Worm (Caenorhabditis elegans): ENCODE results near the gene pid-1.

Gene pid-1

ce11 chrII:7718491-7718890 lies 28.1 kb upstream of the pid-1 start, which contains the start of gene cpna-5:
TSS of gene cpna-5 (minus strand) at chrII:7718591.
- no peak for TF ChIP-seq Y53F4B.3 (GFP tag; IDR thresholded peaks at IDR 0.05)
- no peak for TF ChIP-seq ceh-58 (GFP tag; IDR thresholded peaks at IDR 0.05)
- TF ChIP-seq die-1 (tag; optimal IDR thresholded peaks at IDR 0.05) = no peak
- no peak for TF ChIP-seq bed-1 (GFP tag; IDR thresholded peaks at IDR 0.05)
- TF ChIP-seq lin-35 (GFP tag; optimal IDR thresholded peaks at IDR 0.05) = no peak
- TF ChIP-seq ccch-3 (GFP tag; optimal IDR thresholded peaks at IDR 0.05) = no peak

DNA sequence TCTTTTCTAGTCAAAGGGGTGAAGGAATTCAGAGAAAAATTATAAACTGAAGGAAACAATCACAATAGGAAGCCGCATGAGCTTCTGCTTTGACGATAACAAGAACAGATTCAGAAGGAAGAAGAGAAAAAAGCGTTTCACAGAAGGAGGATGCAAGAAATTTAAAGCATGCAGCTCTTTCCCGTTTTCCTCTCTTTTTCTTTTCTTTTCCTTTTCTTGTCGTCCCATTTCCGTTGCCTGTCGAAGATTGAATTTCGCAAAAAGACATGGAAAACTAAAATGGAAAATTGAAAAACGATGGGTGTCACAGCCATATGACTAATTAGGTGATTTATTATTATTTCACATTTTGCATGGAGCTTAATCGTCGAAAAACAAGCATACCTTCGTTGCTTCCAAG lies 25.8 kb upstream of the pid-1 start:
- TF ChIP-seq fkh-3 (tag; optimal IDR thresholded peaks at IDR 0.05) (no peak), F33H1.4 (GFP tag; IDR thresholded peaks at IDR 0.05) (no peak), attf-6 (GFP tag; IDR thresholded peaks at IDR 0.05) (no peak), atf-7 (tag; optimal IDR thresholded peaks at IDR 0.05) (no peak), lin-35 (GFP tag; optimal IDR thresholded peaks at IDR 0.05) (no peak), ekl-4 (GFP tag; IDR thresholded peaks at IDR 0.05) (no peak)

DNA sequence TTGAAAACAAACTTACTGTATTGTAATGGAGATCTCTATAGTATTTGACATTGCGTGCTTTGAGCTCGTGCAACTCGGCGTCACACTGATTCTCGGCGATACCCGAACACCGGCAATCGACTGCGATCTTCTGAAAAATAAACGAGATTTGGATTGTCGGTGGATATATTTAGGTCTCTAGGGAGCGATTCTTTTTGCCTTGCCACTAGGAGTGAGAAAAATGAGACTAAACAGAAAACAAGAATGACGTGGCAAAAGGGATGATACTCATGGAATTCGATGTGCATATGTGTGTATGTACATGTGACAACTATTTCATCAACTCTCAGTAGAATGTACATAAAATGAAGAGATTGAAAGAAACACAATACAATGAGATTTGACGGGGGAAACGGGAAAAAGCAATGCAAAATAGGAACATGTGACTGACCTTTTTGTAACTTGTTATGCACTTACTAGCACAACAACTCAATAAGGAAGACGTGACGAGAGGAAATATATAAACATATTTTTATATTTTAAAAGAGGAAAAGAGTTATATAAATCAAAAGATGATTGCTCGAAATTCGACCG lies 24.3 kb upstream of the pid-1 start:
- TF ChIP-seq athp-1 (tag; optimal IDR thresholded peaks at IDR 0.05) (no peak), zim-3 (tag; optimal IDR thresholded peaks at IDR 0.05) (no peak), cebp-1 (GFP tag; IDR thresholded peaks at IDR 0.05) (no peak), cebp-1 (tag; optimal IDR thresholded peaks at IDR 0.05) (peak; percentile 45), F23B12.7 (tag; optimal IDR thresholded peaks at IDR 0.05; ENCODE audit: insufficient read depth) (no peak), lin-35 (GFP tag; optimal IDR thresholded peaks at IDR 0.05) (peak in 1 of 3 experiments; percentile 26), atf-7 (tag; optimal IDR thresholded peaks at IDR 0.05) (no peak), F55B11.4 (tag; optimal IDR thresholded peaks at IDR 0.05; ENCODE audit: borderline replicate concordance, insufficient read depth) (no peak), let-607 (tag; optimal IDR thresholded peaks at IDR 0.05) (no peak)

ce11 chrII:7709301-7709754 lies 19.0 kb upstream of the pid-1 start, which contains the start of gene sre-1:
TSS of gene sre-1 (plus strand) at chrII:7709704.
- TF ChIP-seq C06A6.2 (GFP tag; conservative IDR thresholded peaks at IDR 0.05) = no peak
- no peak for TF ChIP-seq ztf-22 (GFP tag; optimal IDR thresholded peaks at IDR 0.05)
- no peak for TF ChIP-seq hmg-20 (GFP tag; IDR thresholded peaks at IDR 0.05)
- TF ChIP-seq ztf-18 (tag; optimal IDR thresholded peaks at IDR 0.05) = no peak
- no peak for TF ChIP-seq zfh-2 (GFP tag; conservative IDR thresholded peaks at IDR 0.05)
- TF ChIP-seq fkh-3 (tag; optimal IDR thresholded peaks at IDR 0.05) = no peak
- no peak for TF ChIP-seq lir-1 (GFP tag; conservative IDR thresholded peaks at IDR 0.05)
- no peak for TF ChIP-seq ceh-91 (GFP tag; IDR thresholded peaks at IDR 0.05)
- no peak for TF ChIP-seq akir-1 (GFP tag; optimal IDR thresholded peaks at IDR 0.05)
- TF ChIP-seq K11D2.4 (GFP tag; IDR thresholded peaks at IDR 0.05) = no peak
- no peak for TF ChIP-seq egl-44 (GFP tag; IDR thresholded peaks at IDR 0.05)
- no peak for TF ChIP-seq chd-7 (tag; optimal IDR thresholded peaks at IDR 0.05)
- TF ChIP-seq ceh-40 (GFP tag; IDR thresholded peaks at IDR 0.05) = no peak
- TF ChIP-seq let-607 (tag; optimal IDR thresholded peaks at IDR 0.05) = no peak
- TF ChIP-seq F57C9.4 (tag; optimal IDR thresholded peaks at IDR 0.05) = no peak
- no peak for TF ChIP-seq xnd-1 (tag; optimal IDR thresholded peaks at IDR 0.05)

ce11 chrII:7708540-7708939 lies 18.2 kb upstream of the pid-1 start, which contains the start of gene B0495.9:
TSS of gene B0495.9 (minus strand) at chrII:7708710.
- no peak for TF ChIP-seq dpff-1 (tag; optimal IDR thresholded peaks at IDR 0.05)
- TF ChIP-seq cebp-1 (GFP tag; IDR thresholded peaks at IDR 0.05) = no peak
- peak; percentile 63 for TF ChIP-seq cebp-1 (tag; optimal IDR thresholded peaks at IDR 0.05)
- no peak for TF ChIP-seq athp-1 (tag; optimal IDR thresholded peaks at IDR 0.05)
- TF ChIP-seq rpc-1 (optimal IDR thresholded peaks at IDR 0.05) = peak; percentile 40
- TF ChIP-seq rpc-1 (tag; optimal IDR thresholded peaks at IDR 0.05) = no peak
- TF ChIP-seq egl-44 (GFP tag; IDR thresholded peaks at IDR 0.05) = no peak
- no peak for TF ChIP-seq hrde-1 (tag; optimal IDR thresholded peaks at IDR 0.05; ENCODE audit: borderline replicate concordance)
- no peak for TF ChIP-seq zim-3 (tag; optimal IDR thresholded peaks at IDR 0.05)
- no peak for TF ChIP-seq ztf-22 (GFP tag; optimal IDR thresholded peaks at IDR 0.05)
- no peak for TF ChIP-seq madf-10 (tag; optimal IDR thresholded peaks at IDR 0.05)
- no peak for TF ChIP-seq lag-1 (GFP tag; IDR thresholded peaks at IDR 0.05)
- TF ChIP-seq B0035.1 (tag; optimal IDR thresholded peaks at IDR 0.05) = no peak
- no peak for TF ChIP-seq tlf-1 (GFP tag; optimal IDR thresholded peaks at IDR 0.05)
- no peak for TF ChIP-seq ztf-6 (GFP tag; IDR thresholded peaks at IDR 0.05)
- TF ChIP-seq akir-1 (GFP tag; optimal IDR thresholded peaks at IDR 0.05) = no peak
- no peak for TF ChIP-seq F37B4.10 (GFP tag; IDR thresholded peaks at IDR 0.05)

Data from whole organism, young adult.